Worm (Caenorhabditis elegans): ENCODE data around the gene srg-45.

DNA sequence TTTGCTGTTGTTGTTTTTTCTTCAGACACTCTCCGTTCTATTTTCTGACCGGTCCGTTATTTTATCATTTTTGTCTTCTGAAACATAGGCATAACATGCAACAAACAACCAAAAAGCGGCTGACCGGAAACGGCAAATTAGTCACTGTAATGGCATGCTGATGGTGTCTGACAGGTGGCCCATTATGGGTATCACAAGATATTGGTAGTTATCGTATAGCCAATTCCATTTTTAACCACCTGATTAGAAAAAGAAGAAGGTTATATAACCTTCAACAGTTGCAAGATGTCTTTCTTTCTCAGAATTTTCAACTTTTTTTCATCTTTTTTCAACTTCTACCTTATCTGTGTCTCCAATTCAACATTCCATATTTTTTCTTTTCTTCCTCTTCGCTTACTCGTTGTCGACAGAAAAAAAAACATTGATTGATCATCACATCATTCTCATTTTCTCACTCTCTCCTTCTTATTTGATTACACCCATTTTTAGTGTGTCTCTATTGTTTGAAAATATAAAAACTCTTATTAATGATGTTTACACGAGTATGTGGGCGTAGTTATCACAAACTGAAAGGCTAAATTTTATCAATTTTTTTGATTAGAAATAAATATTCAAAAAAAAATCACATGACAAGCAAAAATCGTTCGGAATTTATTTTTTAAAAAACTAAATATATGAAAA is 6.4 kb upstream of the srg-45 start:
- TF ChIP-seq F37B4.10 (GFP tag; IDR thresholded peaks at IDR 0.05) (no peak), snpc-1.1 (tag; optimal IDR thresholded peaks at IDR 0.05; ENCODE audit: insufficient read depth) (no peak), lin-54 (GFP tag; optimal IDR thresholded peaks at IDR 0.05) (no peak), F57A8.1 (GFP tag; optimal IDR thresholded peaks at IDR 0.05) (no peak), dpl-1 (GFP tag; optimal IDR thresholded peaks at IDR 0.05) (no peak), tlf-1 (GFP tag; optimal IDR thresholded peaks at IDR 0.05) (no peak), unc-62 (GFP tag; optimal IDR thresholded peaks at IDR 0.05) (no peak), rec-8 (tag; optimal IDR thresholded peaks at IDR 0.05) (no peak), akir-1 (GFP tag; optimal IDR thresholded peaks at IDR 0.05) (no peak)

Measured in whole organism, young adult.